Fruit fly (Drosophila melanogaster): Measurements from ENCODE around the gene sgg.
A peak's percentile ranks its signal among the peaks of the same experiment; 100 is the strongest.

sgg gene

dm6 chrX:2647472-2647883, 13.7 kb downstream of the sgg start (continued):
- TF ChIP-seq CG30020 (tag; optimal IDR thresholded peaks at IDR 0.05) (no peak), CG7963 (GFP tag; IDR thresholded peaks at IDR 0.05; ENCODE audit: partially characterized antibody) (no peak), otp (GFP tag; IDR thresholded peaks at IDR 0.05) (0 out of 3 replicates have a peak, but pooled peaks have one; percentile 53), CG10959 (GFP tag; IDR thresholded peaks at IDR 0.05) (no peak), CG4328 (GFP tag; optimal IDR thresholded peaks at IDR 0.05) (peak; percentile 61), Deaf1 (tag; optimal IDR thresholded peaks at IDR 0.05) (peak; percentile 26), ftz-f1 (GFP tag; optimal IDR thresholded peaks at IDR 0.05) (no peak), nmo (GFP tag; optimal IDR thresholded peaks at IDR 0.05) (peak; percentile 63), bigmax (GFP tag; optimal IDR thresholded peaks at IDR 0.05) (no peak), hkb (optimal IDR thresholded peaks at IDR 0.05) (no peak), hkb (GFP tag; IDR thresholded peaks at IDR 0.05) (peak; percentile 75), CG8359 (GFP tag; optimal IDR thresholded peaks at IDR 0.05; ENCODE audit: borderline replicate concordance) (no peak), CG12236 (GFP tag; optimal IDR thresholded peaks at IDR 0.05) (peak; percentile 41), onecut (GFP tag; IDR thresholded peaks at IDR 0.05) (peak; percentile 45), insv (GFP tag; optimal IDR thresholded peaks at IDR 0.05) (no peak), pb (GFP tag; optimal IDR thresholded peaks at IDR 0.05) (peak; percentile 45), CG18599 (GFP tag; optimal IDR thresholded peaks at IDR 0.05) (peak; percentile 69), Ravus (GFP tag; IDR thresholded peaks at IDR 0.05) (no peak), CG14441 (GFP tag; IDR thresholded peaks at IDR 0.05) (peak; percentile 51), btn (GFP tag; optimal IDR thresholded peaks at IDR 0.05) (peak; percentile 20), kni (GFP tag; optimal IDR thresholded peaks at IDR 0.05) (peak; percentile 27), tin (GFP tag; optimal IDR thresholded peaks at IDR 0.05) (peak; percentile 41), gcm (GFP tag; optimal IDR thresholded peaks at IDR 0.05) (peak; percentile 50), PHDP (tag; optimal IDR thresholded peaks at IDR 0.05) (peak; percentile 71), CG17385 (GFP tag; optimal IDR thresholded peaks at IDR 0.05) (peak; percentile 42), esg (GFP tag; conservative IDR thresholded peaks at IDR 0.05) (peak; percentile 47), sens-2 (GFP tag; IDR thresholded peaks at IDR 0.05) (0 out of 2 replicates have a peak, but pooled peaks have one; percentile 21), CG8924 (tag; optimal IDR thresholded peaks at IDR 0.05) (peak; percentile 73), Ada2b (GFP tag; IDR thresholded peaks at IDR 0.05) (peak; percentile 57), fu2 (GFP tag; optimal IDR thresholded peaks at IDR 0.05) (no peak), Hmr (GFP tag; optimal IDR thresholded peaks at IDR 0.05) (peak; percentile 22), kah (GFP tag; optimal IDR thresholded peaks at IDR 0.05) (peak; percentile 30), CHES-1-like (GFP tag; optimal IDR thresholded peaks at IDR 0.05) (peak; percentile 35), Hey (tag; optimal IDR thresholded peaks at IDR 0.05) (peak; percentile 12), amos (GFP tag; IDR thresholded peaks at IDR 0.05; ENCODE audit: partially characterized antibody) (no peak), CG4404 (GFP tag; IDR thresholded peaks at IDR 0.05) (no peak; the same call in 1 of the 2 replicates), Scr (GFP tag; IDR thresholded peaks at IDR 0.05; ENCODE audit: partially characterized antibody) (no peak), wor (GFP tag; IDR thresholded peaks at IDR 0.05) (peak; percentile 46; the same call in 1 of the 2 replicates), Atf-2 (GFP tag; optimal IDR thresholded peaks at IDR 0.05) (peak; percentile 57), Hr39 (optimal IDR thresholded peaks at IDR 0.05) (no peak), H15 (GFP tag; IDR thresholded peaks at IDR 0.05) (peak; percentile 60; the same call in 2 of the 3 replicates), scrt (GFP tag; optimal IDR thresholded peaks at IDR 0.05) (peak; percentile 34), Ptx1 (GFP tag; IDR thresholded peaks at IDR 0.05) (peak; percentile 68), CG13775 (GFP tag; optimal IDR thresholded peaks at IDR 0.05) (no peak), lilli (GFP tag; optimal IDR thresholded peaks at IDR 0.05) (peak; percentile 60), CG3847 (GFP tag; IDR thresholded peaks at IDR 0.05) (no peak; the same call in 1 of the 2 replicates), zf30C (GFP tag; optimal IDR thresholded peaks at IDR 0.05) (peak; percentile 76), Adf1 (GFP tag; IDR thresholded peaks at IDR 0.05) (no peak; the same call in 1 of the 2 replicates), eve (GFP tag; optimal IDR thresholded peaks at IDR 0.05) (peak in 1 of 2 experiments; percentile 75), CoRest (tag; optimal IDR thresholded peaks at IDR 0.05) (peak; percentile 68), CG31388 (GFP tag; optimal IDR thresholded peaks at IDR 0.05) (no peak)

All from whole organism, embryonic.